Worm (Caenorhabditis elegans) whole organism, L4 larva: Measurements from ENCODE around the gene srd-58.

Experiments used
- aly-2 ChIP-seq: sonication (generic microtip); optimal IDR thresholded peaks from 2 replicates; lab custom pipeline; 2018; ENCODE audit warnings: missing biosample characterization, missing genetic modification characterization
- lin-13 ChIP-seq: fragments of 150-350 bp; optimal IDR thresholded peaks from 2 replicates; lab custom pipeline; 2014; ENCODE audit warnings: missing biosample characterization, missing genetic modification reagents, missing genetic modification characterization
- nhr-28 ChIP-seq: fragments of 150-350 bp; optimal IDR thresholded peaks from 2 replicates; lab custom pipeline; 2014; ENCODE audit warnings: missing biosample characterization, missing genetic modification characterization

- TF ChIP-seq lin-13 (GFP tag; lab: Kevin White, UChicago) (no peak), nhr-28 (tag; lab: Kevin White, UChicago) (no peak), aly-2 (tag; lab: Kevin White, UChicago) (no peak)
These were observed 33.9 kb upstream of the srd-58 start for ce11 chrII:7238791-7239190.
